Fruit fly (Drosophila melanogaster) whole organism, embryonic: Measurements from ENCODE around the gene Tollo.

Experiments
- Aef1 ChIP-seq: fragments of 200-800 bp; sonication (Bioruptor generic); IDR thresholded peaks from 3 replicates; pipeline ENCODE4 v1.3.6; 2022; ENCODE audit warnings: missing biosample characterization, missing genetic modification characterization
- Atf6 ChIP-seq: fragments of 200-800 bp; sonication (Bioruptor generic); IDR thresholded peaks from 2 replicates; pipeline ENCODE4 v1.3.6; 2022; ENCODE audit warnings: missing biosample characterization, missing genetic modification characterization
- CG10366 ChIP-seq: fragments of 200-800 bp; sonication (Bioruptor generic); IDR thresholded peaks from 2 replicates; pipeline ENCODE4 v1.3.6; 2022; ENCODE audit warnings: missing biosample characterization, missing genetic modification characterization
- CG10565 ChIP-seq: fragments of 200-800 bp; sonication (Bioruptor generic); optimal IDR thresholded peaks from 3 replicates; lab custom pipeline; 2016; ENCODE audit warnings: missing biosample characterization, mild to moderate bottlenecking, missing genetic modification characterization
- CG11560 ChIP-seq: fragments of 200-800 bp; sonication (Bioruptor generic); IDR thresholded peaks from 3 replicates; pipeline ENCODE4 v1.3.6; 2022; ENCODE audit warnings: missing biosample characterization, missing genetic modification characterization
- CG12155 ChIP-seq: fragments of 200-800 bp; sonication (Bioruptor generic); optimal IDR thresholded peaks from 3 replicates; lab custom pipeline; 2016; ENCODE audit warnings: missing biosample characterization, missing genetic modification characterization
- CG12744 ChIP-seq: fragments of 200-800 bp; sonication (Bioruptor generic); optimal IDR thresholded peaks from 2 replicates; lab custom pipeline; 2016; ENCODE audit warnings: missing biosample characterization, missing genetic modification characterization
- CG13424 ChIP-seq: fragments of 200-800 bp; sonication (Bioruptor generic); optimal IDR thresholded peaks from 2 replicates; lab custom pipeline; 2019; ENCODE audit warnings: missing biosample characterization, mild to moderate bottlenecking, missing genetic modification characterization, moderate library complexity
- CG17385 ChIP-seq: fragments of 200-800 bp; sonication (Bioruptor generic); optimal IDR thresholded peaks from 3 replicates; lab custom pipeline; 2018; ENCODE audit warnings: missing biosample characterization, mild to moderate bottlenecking, missing genetic modification characterization
- CG18011 ChIP-seq: fragments of 200-800 bp; sonication (Bioruptor generic); optimal IDR thresholded peaks from 2 replicates; lab custom pipeline; 2017; ENCODE audit warnings: missing biosample characterization, missing genetic modification characterization, mild to moderate bottlenecking, moderate library complexity, missing genotype
- CG1832 ChIP-seq: fragments of 200-800 bp; sonication (Bioruptor generic); optimal IDR thresholded peaks from 2 replicates; lab custom pipeline; 2017; ENCODE audit warnings: missing biosample characterization, mild to moderate bottlenecking, missing genetic modification characterization, inconsistent platforms
- CG2116 ChIP-seq: fragments of 200-800 bp; sonication (Bioruptor generic); optimal IDR thresholded peaks from 3 replicates; lab custom pipeline; 2018; ENCODE audit warnings: missing biosample characterization, mild to moderate bottlenecking, missing genetic modification characterization
- CG2678 ChIP-seq: fragments of 200-800 bp; sonication (Bioruptor generic); optimal IDR thresholded peaks from 3 replicates; lab custom pipeline; 2019; ENCODE audit warnings: missing biosample characterization, mild to moderate bottlenecking, missing genetic modification characterization, moderate library complexity
- CG31388 ChIP-seq: fragments of 200-800 bp; sonication (Bioruptor generic); optimal IDR thresholded peaks from 2 replicates; lab custom pipeline; 2016; ENCODE audit warnings: missing biosample characterization, missing genetic modification characterization
- CG5180 ChIP-seq: fragments of 200-800 bp; sonication (Bioruptor generic); optimal IDR thresholded peaks from 3 replicates; lab custom pipeline; 2017; ENCODE audit warnings: missing biosample characterization, missing genetic modification characterization, mild to moderate bottlenecking, moderate library complexity, missing genetic modification reagents
- CG6272 ChIP-seq: fragments of 200-800 bp; sonication (Bioruptor generic); IDR thresholded peaks from 2 replicates; pipeline ENCODE4 v1.3.6; 2022; ENCODE audit warnings: missing biosample characterization, missing genetic modification characterization
- CG7963 ChIP-seq: fragments of 200-800 bp; sonication (Bioruptor generic); IDR thresholded peaks from 3 replicates; pipeline ENCODE4 v1.3.6; 2022; ENCODE audit warnings: missing biosample characterization, missing genetic modification characterization; ENCODE audit not compliant: partially characterized antibody
- CG8388 ChIP-seq: fragments of 200-800 bp; sonication (Bioruptor generic); optimal IDR thresholded peaks from 2 replicates; lab custom pipeline; 2019; ENCODE audit warnings: missing biosample characterization, mild to moderate bottlenecking, missing genetic modification characterization, moderate library complexity
- CG9215 ChIP-seq: fragments of 200-800 bp; sonication (Bioruptor generic); IDR thresholded peaks from 2 replicates; pipeline ENCODE4 v1.3.6; 2022; ENCODE audit warnings: missing biosample characterization, missing genetic modification characterization
- CG9609 ChIP-seq: fragments of 200-800 bp; sonication (Bioruptor generic); optimal IDR thresholded peaks from 3 replicates; lab custom pipeline; 2016; ENCODE audit warnings: missing biosample characterization, missing genetic modification characterization
- CG9727 ChIP-seq: fragments of 200-800 bp; sonication (Bioruptor generic); optimal IDR thresholded peaks from 3 replicates; lab custom pipeline; 2017; ENCODE audit warnings: missing biosample characterization, mild to moderate bottlenecking, missing genetic modification characterization
- Chrac-16 ChIP-seq: fragments of 200-800 bp; sonication (Bioruptor generic); optimal IDR thresholded peaks from 3 replicates; lab custom pipeline; 2016; ENCODE audit warnings: missing biosample characterization, missing genetic modification characterization
- Hand ChIP-seq: fragments of 200-800 bp; sonication (Bioruptor generic); optimal IDR thresholded peaks from 2 replicates; lab custom pipeline; 2017; ENCODE audit warnings: mild to moderate bottlenecking, missing biosample characterization, missing genetic modification reagents, missing genetic modification characterization
- Hmr ChIP-seq: fragments of 200-800 bp; sonication (Bioruptor generic); optimal IDR thresholded peaks from 3 replicates; lab custom pipeline; 2017; ENCODE audit warnings: mild to moderate bottlenecking, missing biosample characterization, missing genetic modification reagents, missing genetic modification characterization
- MBD-R2 ChIP-seq: fragments of 200-800 bp; sonication (Bioruptor generic); IDR thresholded peaks from 2 replicates; pipeline ENCODE4 v1.3.6; 2022; ENCODE audit warnings: missing biosample characterization, missing genetic modification characterization
- Meics ChIP-seq: fragments of 200-800 bp; sonication (Bioruptor generic); optimal IDR thresholded peaks from 2 replicates; lab custom pipeline; 2017; ENCODE audit warnings: missing biosample characterization, mild to moderate bottlenecking, missing genetic modification characterization
- NK7.1 ChIP-seq: fragments of 200-800 bp; sonication (Bioruptor generic); optimal IDR thresholded peaks from 3 replicates; lab custom pipeline; 2016; ENCODE audit warnings: missing biosample characterization, missing genetic modification characterization
- Side ChIP-seq: fragments of 200-800 bp; sonication (Bioruptor generic); optimal IDR thresholded peaks from 2 replicates; lab custom pipeline; 2016; ENCODE audit warnings: missing biosample characterization, missing genetic modification characterization
- TFAM ChIP-seq: fragments of 200-800 bp; sonication (Bioruptor generic); optimal IDR thresholded peaks from 2 replicates; lab custom pipeline; 2017; ENCODE audit warnings: missing biosample characterization, missing genetic modification characterization, inconsistent platforms
- ato ChIP-seq: fragments of 200-800 bp; sonication (Bioruptor generic); IDR thresholded peaks from 2 replicates; pipeline ENCODE4 v1.3.6; 2022; ENCODE audit warnings: missing biosample characterization, missing genetic modification characterization; ENCODE audit not compliant: partially characterized antibody
- az2 ChIP-seq: fragments of 200-800 bp; sonication (Bioruptor generic); optimal IDR thresholded peaks from 3 replicates; lab custom pipeline; 2016; ENCODE audit warnings: missing biosample characterization, missing genetic modification characterization
- br ChIP-seq: fragments of >200 bp; optimal IDR thresholded peaks from 2 replicates; lab custom pipeline; 2017
- dati ChIP-seq: fragments of 200-800 bp; sonication (Bioruptor generic); IDR thresholded peaks from 2 replicates; pipeline ENCODE4 v1.3.6; 2022; ENCODE audit warnings: missing biosample characterization, missing genetic modification characterization
- dmrt99B ChIP-seq: fragments of 200-800 bp; sonication (Bioruptor generic); optimal IDR thresholded peaks from 2 replicates; lab custom pipeline; 2018; ENCODE audit warnings: missing biosample characterization, mild to moderate bottlenecking, missing genetic modification characterization, moderate library complexity
- ewg ChIP-seq: fragments of 200-800 bp; sonication (Bioruptor generic); optimal IDR thresholded peaks from 3 replicates; lab custom pipeline; 2017; ENCODE audit warnings: mild to moderate bottlenecking, missing biosample characterization, missing genetic modification reagents, missing genetic modification characterization
- exex ChIP-seq: fragments of 200-800 bp; sonication (Bioruptor generic); optimal IDR thresholded peaks from 4 replicates; lab custom pipeline; 2018; ENCODE audit warnings: missing biosample characterization, mild to moderate bottlenecking, missing genetic modification characterization, moderate library complexity
- inv ChIP-seq: fragments of 200-800 bp; sonication (Bioruptor generic); IDR thresholded peaks from 2 replicates; pipeline ENCODE4 v1.3.6; 2022; ENCODE audit warnings: missing biosample characterization, missing genetic modification characterization; ENCODE audit not compliant: partially characterized antibody
- jing ChIP-seq: fragments of 200-800 bp; sonication (Bioruptor generic); optimal IDR thresholded peaks from 2 replicates; lab custom pipeline; 2018; ENCODE audit warnings: missing biosample characterization, mild to moderate bottlenecking, missing genetic modification characterization
- oc ChIP-seq: fragments of 200-800 bp; sonication (Bioruptor generic); optimal IDR thresholded peaks from 2 replicates; lab custom pipeline; 2018; ENCODE audit warnings: missing biosample characterization, mild to moderate bottlenecking, missing genetic modification characterization, moderate library complexity
- peb ChIP-seq: fragments of 200-800 bp; sonication (Bioruptor generic); IDR thresholded peaks from 2 replicates; pipeline ENCODE4 v1.3.6; 2022; ENCODE audit warnings: missing biosample characterization, missing genetic modification characterization
- phol ChIP-seq: fragments of 200-800 bp; sonication (Bioruptor generic); optimal IDR thresholded peaks from 3 replicates; lab custom pipeline; 2018; ENCODE audit warnings: missing biosample characterization, mild to moderate bottlenecking, missing genetic modification characterization, moderate library complexity
- prd ChIP-seq, 3 experiments: fragments of >200 bp in 2 of 3; fragments of 200-800 bp in 1 of 3; sonication (Bioruptor generic) in 1 of 3; optimal IDR thresholded peaks in 2 of 3; IDR thresholded peaks in 1 of 3; 2 replicates in 2 of 3; 3 replicates in 1 of 3; pipeline versions ENCODE4 v1.3.6 to Lab custom; 2017 to 2022; ENCODE audit warnings: missing biosample characterization in 1 of 3, missing genetic modification characterization in 1 of 3
- sima ChIP-seq: fragments of 200-800 bp; sonication (Bioruptor generic); optimal IDR thresholded peaks from 2 replicates; lab custom pipeline; 2016; ENCODE audit warnings: missing biosample characterization, missing genetic modification characterization
- slbo ChIP-seq: fragments of 200-800 bp; sonication (Bioruptor generic); IDR thresholded peaks from 2 replicates; pipeline ENCODE4 v1.3.6; 2022; ENCODE audit warnings: missing biosample characterization, missing genetic modification characterization
- slou ChIP-seq: fragments of 200-800 bp; sonication (Bioruptor generic); optimal IDR thresholded peaks from 3 replicates; lab custom pipeline; 2016; ENCODE audit warnings: missing biosample characterization, missing genetic modification characterization
- sob ChIP-seq: fragments of 200-800 bp; sonication (Bioruptor generic); IDR thresholded peaks from 2 replicates; pipeline ENCODE4 v1.3.6; 2022; ENCODE audit warnings: missing biosample characterization, missing genetic modification characterization
- ssp ChIP-seq: fragments of 200-800 bp; sonication (Bioruptor generic); IDR thresholded peaks from 2 replicates; pipeline ENCODE4 v1.3.6; 2022; ENCODE audit warnings: missing biosample characterization, missing genetic modification characterization
- vvl ChIP-seq: fragments of 200-800 bp; sonication (Bioruptor generic); IDR thresholded peaks from 2 replicates; pipeline ENCODE4 v1.3.6; 2022; ENCODE audit warnings: missing biosample characterization, missing genetic modification characterization
- zfh2 ChIP-seq: fragments of 200-800 bp; sonication (Bioruptor generic); optimal IDR thresholded peaks from 2 replicates; lab custom pipeline; 2016; ENCODE audit warnings: missing biosample characterization, missing genetic modification characterization

Tollo gene

dm6 chr3L:15234233-15234778 lies 1.1 kb upstream of the Tollo start (continued):
- 0 out of 2 replicates have a peak, but pooled peaks have one; percentile 30 for TF ChIP-seq MBD-R2
- TF ChIP-seq vvl (GFP tag; lab: Robert Waterston, UW), result peak; percentile 60; the same call in 1 of the 2 replicates
- TF ChIP-seq slbo, result peak; percentile 84
- peak; percentile 37 for TF ChIP-seq CG2678
- TF ChIP-seq zfh2 (GFP tag; lab: Kevin White, UChicago), result peak; percentile 25
- TF ChIP-seq inv, result 0 out of 2 replicates have a peak, but pooled peaks have one; percentile 11
- no peak for TF ChIP-seq CG12744 (GFP tag; lab: Kevin White, UChicago)
- TF ChIP-seq Side (GFP tag; lab: Kevin White, UChicago), result peak; percentile 18
- TF ChIP-seq oc (tag; lab: Kevin White, UChicago), result no peak
- TF ChIP-seq CG17385 (GFP tag; lab: Kevin White, UChicago), result no peak
- TF ChIP-seq CG7963 (GFP tag; lab: Robert Waterston, UW), result no peak
- TF ChIP-seq CG9215, result peak; percentile 30; the same call in 1 of the 2 replicates
- TF ChIP-seq phol, result peak; percentile 24
- peak; percentile 28; the same call in 1 of the 2 replicates for TF ChIP-seq CG6272
- TF ChIP-seq CG18011, result no peak
- TF ChIP-seq CG8388 (GFP tag; lab: Kevin White, UChicago), result no peak
- no peak for TF ChIP-seq sima (GFP tag; lab: Kevin White, UChicago)
- no peak for TF ChIP-seq CG9609
- TF ChIP-seq prd (optimal IDR thresholded peaks at IDR 0.05; lab: Kevin White, UChicago), result no peak
- TF ChIP-seq prd (GFP tag; IDR thresholded peaks at IDR 0.05; lab: Robert Waterston, UW), result peak; percentile 83
- peak; percentile 29 for TF ChIP-seq CG10366
- 0 out of 2 replicates have a peak, but pooled peaks have one; percentile 22 for TF ChIP-seq dati (GFP tag; lab: Robert Waterston, UW)
- TF ChIP-seq Hand (GFP tag; lab: Kevin White, UChicago), result no peak
- TF ChIP-seq slou (GFP tag; lab: Kevin White, UChicago), result no peak
- peak; percentile 4 for TF ChIP-seq Hmr (GFP tag; lab: Kevin White, UChicago)
- TF ChIP-seq Atf6, result no peak
- no peak for TF ChIP-seq CG1832 (GFP tag; lab: Kevin White, UChicago)
- TF ChIP-seq br (lab: Kevin White, UChicago), result no peak
- peak; percentile 8 for TF ChIP-seq Chrac-16
- TF ChIP-seq CG13424 (tag; lab: Kevin White, UChicago), result peak; percentile 7
- TF ChIP-seq az2, result peak; percentile 34
- TF ChIP-seq CG12155 (GFP tag; lab: Kevin White, UChicago), result peak; percentile 20
- no peak for TF ChIP-seq ewg (GFP tag; lab: Kevin White, UChicago)
- TF ChIP-seq Meics (GFP tag; lab: Kevin White, UChicago), result peak; percentile 45
- no peak for TF ChIP-seq CG11560
- no peak for TF ChIP-seq TFAM (GFP tag; lab: Kevin White, UChicago)
- TF ChIP-seq NK7.1 (GFP tag; lab: Kevin White, UChicago), result no peak
- peak; percentile 57; the same call in 2 of the 3 replicates for TF ChIP-seq Aef1
- TF ChIP-seq ssp (GFP tag; lab: Robert Waterston, UW), result no peak
- no peak for TF ChIP-seq exex (tag; lab: Kevin White, UChicago)
- TF ChIP-seq CG9727 (GFP tag; lab: Kevin White, UChicago), result peak; percentile 2
- TF ChIP-seq dmrt99B (tag; lab: Kevin White, UChicago), result peak; percentile 7
- TF ChIP-seq sob (GFP tag; lab: Robert Waterston, UW), result peak; percentile 59; the same call in 1 of the 2 replicates
- no peak for TF ChIP-seq jing
- TF ChIP-seq CG2116 (GFP tag; lab: Kevin White, UChicago), result no peak
- TF ChIP-seq CG31388 (GFP tag; lab: Kevin White, UChicago), result no peak
- no peak for TF ChIP-seq CG10565 (GFP tag; lab: Kevin White, UChicago)
- TF ChIP-seq CG5180, result peak; percentile 61
- TF ChIP-seq ato (GFP tag; lab: Robert Waterston, UW), result 0 out of 2 replicates have a peak, but pooled peaks have one; percentile 16
- 0 out of 2 replicates have a peak, but pooled peaks have one; percentile 18 for TF ChIP-seq peb (GFP tag; lab: Robert Waterston, UW)
